Worm (Caenorhabditis elegans) whole organism, L3 larva: ENCODE data around the gene tbb-6.

Experiments
- aly-2 ChIP-seq: fragments of 150-350 bp; optimal IDR thresholded peaks from 2 replicates; lab custom pipeline; 2014; ENCODE audit warnings: missing biosample characterization, missing genetic modification characterization
- ama-1 ChIP-seq: fragments of 150-350 bp; optimal IDR thresholded peaks from 2 replicates; lab custom pipeline; 2018
- lin-15B ChIP-seq: fragments of 150-350 bp; optimal IDR thresholded peaks from 2 replicates; lab custom pipeline; 2014; ENCODE audit warnings: missing biosample characterization, missing genetic modification characterization
- skn-1 ChIP-seq: fragments of 150-350 bp; optimal IDR thresholded peaks from 2 replicates; lab custom pipeline; 2014; ENCODE audit warnings: missing biosample characterization, missing genetic modification characterization

ce11 chrV:12305677-12306076 is 44.3 kb downstream of the tbb-6 start:
- TF ChIP-seq ama-1 (lab: Kevin White, UChicago), result no peak
- TF ChIP-seq lin-15B (tag; lab: Kevin White, UChicago), result no peak
- TF ChIP-seq skn-1 (tag; lab: Kevin White, UChicago), result no peak
- TF ChIP-seq aly-2 (tag; lab: Kevin White, UChicago), result no peak
